Fruit fly (Drosophila melanogaster) whole organism: ENCODE data around the gene CG43391.

Experiments used
- CG8478 ChIP-seq: fragments of >200 bp; optimal IDR thresholded peaks from 2 replicates; lab custom pipeline; 2018; ENCODE audit warnings: inconsistent platforms
- Dll ChIP-seq: fragments of >200 bp; optimal IDR thresholded peaks from 2 replicates; lab custom pipeline; 2017
- EcR ChIP-seq, 2 experiments: fragments of >200 bp; optimal IDR thresholded peaks; 2 replicates each; lab custom pipeline; 2017; ENCODE audit warnings: missing biosample characterization in 2 of 2, missing genetic modification characterization in 2 of 2, missing genetic modification reagents in 2 of 2
- pan ChIP-seq: fragments of >200 bp; optimal IDR thresholded peaks from 2 replicates; lab custom pipeline; 2017
- psq ChIP-seq: fragments of >200 bp; optimal IDR thresholded peaks from 2 replicates; lab custom pipeline; 2017
- usp ChIP-seq: fragments of >200 bp; optimal IDR thresholded peaks from 2 replicates; lab custom pipeline; 2017; ENCODE audit warnings: missing biosample characterization, missing genetic modification characterization, mixed read lengths

Gene CG43391

dm6 chr3L:11580919-11581318 lies at the start of gene CG43391:
TSS of gene CG43391 (minus strand) at chr3L:11581019.
- TF ChIP-seq EcR (GFP tag; optimal IDR thresholded peaks at IDR 0.05; lab: Kevin White, UChicago), result no peak
- no peak for TF ChIP-seq Dll (lab: Kevin White, UChicago)
- no peak for TF ChIP-seq psq (lab: Kevin White, UChicago)
- no peak for TF ChIP-seq usp (GFP tag; lab: Kevin White, UChicago)
- TF ChIP-seq pan, result no peak
- TF ChIP-seq CG8478 (lab: Kevin White, UChicago), result no peak

DNA sequence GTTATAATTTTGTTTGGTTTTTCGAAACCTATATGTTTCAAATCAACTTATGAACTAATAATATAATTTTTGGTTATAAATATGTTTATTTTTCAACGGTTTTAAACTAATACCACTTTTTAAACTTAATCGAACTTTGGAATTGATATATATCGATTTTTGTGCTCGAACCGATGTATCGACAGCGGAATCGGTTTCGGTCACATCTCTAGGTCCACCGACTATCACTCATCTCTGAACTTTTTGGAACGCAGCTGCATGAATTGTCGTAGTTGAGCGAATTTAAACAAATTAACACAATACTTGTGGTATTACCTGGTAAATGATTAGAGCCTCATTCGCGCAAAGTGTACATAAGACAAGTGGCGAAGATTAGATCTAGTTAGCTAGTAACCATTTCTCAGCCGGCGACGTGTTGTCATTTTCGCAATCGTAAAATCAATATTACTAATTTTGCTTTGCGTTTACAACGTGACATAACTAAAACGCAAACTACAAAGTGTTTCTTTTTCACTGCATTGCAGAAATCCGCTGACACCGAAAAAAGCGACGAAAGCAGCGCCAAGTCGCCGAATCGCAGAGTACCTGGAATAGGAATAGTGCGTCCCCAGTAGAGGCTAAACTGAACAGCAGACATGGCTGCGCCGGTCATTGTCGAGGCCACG lies 47.1 kb upstream of the CG43391 start, which contains the start of gene Apt1:
Gene Apt1 (plus strand): TSS at position 219 of the 665 bp plus-strand sequence.
- TF ChIP-seq Dll (lab: Kevin White, UChicago) (no peak), EcR (GFP tag; optimal IDR thresholded peaks at IDR 0.05; lab: Kevin White, UChicago) (no peak), pan (no peak), usp (GFP tag; lab: Kevin White, UChicago) (no peak), psq (lab: Kevin White, UChicago) (no peak), CG8478 (lab: Kevin White, UChicago) (no peak)

DNA sequence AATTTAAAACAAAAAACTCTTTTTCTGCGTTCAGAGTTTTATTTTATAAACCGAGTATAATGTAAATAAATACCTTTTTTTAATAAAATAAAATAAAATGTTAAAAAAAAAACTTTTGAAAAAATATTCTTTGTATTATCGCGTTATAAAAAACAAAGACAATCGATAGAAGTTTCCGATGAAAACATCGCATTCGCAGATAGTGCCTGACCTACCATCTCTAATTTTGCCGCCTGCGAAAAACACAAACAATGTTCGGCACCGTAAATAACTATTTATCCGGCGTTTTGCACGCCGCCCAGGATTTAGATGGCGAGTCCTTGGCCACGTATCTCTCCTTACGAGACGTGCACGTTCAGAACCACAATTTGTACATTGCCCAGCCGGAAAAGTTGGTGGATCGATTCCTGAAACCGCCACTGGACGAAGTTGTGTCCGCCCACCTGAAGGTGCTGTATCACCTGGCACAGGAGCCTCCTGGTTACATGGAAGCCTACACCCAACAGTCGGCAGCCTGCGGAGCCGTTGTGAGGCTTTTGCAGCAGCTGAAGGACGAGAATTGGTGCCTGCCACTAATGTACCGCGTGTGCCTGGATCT lies 45.5 kb upstream of the CG43391 start, which contains the start of gene PCID2:
Gene PCID2 (plus strand): TSS at position 213 of the 598 bp plus-strand sequence.
- TF ChIP-seq Dll (lab: Kevin White, UChicago) (no peak), CG8478 (lab: Kevin White, UChicago) (no peak), pan (no peak), usp (GFP tag; lab: Kevin White, UChicago) (no peak), psq (lab: Kevin White, UChicago) (no peak), EcR (GFP tag; optimal IDR thresholded peaks at IDR 0.05; lab: Kevin White, UChicago) (no peak)

DNA sequence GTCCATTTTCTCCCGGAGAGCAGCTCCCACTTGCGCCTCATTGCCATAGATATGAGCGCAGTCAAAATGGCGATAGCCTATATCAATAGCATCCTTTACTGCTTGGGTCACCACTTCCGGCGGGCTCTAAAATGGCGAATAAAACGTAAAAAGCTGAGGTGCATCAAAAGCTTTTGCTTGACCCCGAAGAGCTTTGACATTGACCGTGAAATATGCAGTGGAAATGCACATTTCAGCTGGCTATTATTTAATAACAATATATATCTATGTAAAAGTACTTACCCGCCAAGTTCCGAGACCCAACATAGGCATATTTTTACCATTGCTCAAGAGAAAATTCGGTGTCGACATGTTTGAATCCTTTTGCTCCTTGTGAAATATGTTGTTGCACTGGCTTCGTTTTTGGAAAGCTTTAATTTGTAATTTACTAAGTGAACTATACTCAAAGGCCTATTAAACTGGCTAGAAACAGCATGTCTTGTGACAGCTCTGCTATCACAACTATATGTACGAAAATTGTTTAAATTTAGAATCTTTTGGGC lies 44.9 kb upstream of the CG43391 start, which contains the start of gene CG6083:
Gene CG6083 (minus strand): TSS at position 492 of the 542 bp plus-strand sequence.
- TF ChIP-seq psq (lab: Kevin White, UChicago) (no peak), pan (no peak), usp (GFP tag; lab: Kevin White, UChicago) (no peak), Dll (lab: Kevin White, UChicago) (no peak), EcR (GFP tag; optimal IDR thresholded peaks at IDR 0.05; lab: Kevin White, UChicago) (no peak), CG8478 (lab: Kevin White, UChicago) (no peak)

DNA sequence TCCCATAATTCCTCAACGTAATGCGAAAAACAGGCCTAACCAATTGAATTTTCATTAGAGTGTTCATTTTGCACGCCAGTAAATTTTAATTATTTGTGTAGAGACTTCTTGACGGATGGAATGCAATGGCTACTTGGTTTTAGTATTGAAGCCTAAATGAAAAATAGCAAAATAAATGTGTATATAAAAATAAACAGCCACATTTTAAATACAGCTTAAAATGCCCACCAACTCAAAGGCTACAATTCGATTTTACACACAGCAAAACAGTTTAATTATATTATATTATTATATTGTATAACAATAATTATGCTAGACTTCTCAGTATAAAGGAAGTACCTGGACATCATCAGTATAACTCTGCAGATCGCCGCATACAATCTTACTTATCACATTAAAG lies 43.5 kb upstream of the CG43391 start, which contains the start of gene Akr1B:
Gene Akr1B (minus strand): TSS at position 101 of the 400 bp plus-strand sequence.
- TF ChIP-seq usp (GFP tag; lab: Kevin White, UChicago), result no peak
- TF ChIP-seq Dll (lab: Kevin White, UChicago), result no peak
- TF ChIP-seq EcR (GFP tag; optimal IDR thresholded peaks at IDR 0.05; lab: Kevin White, UChicago), result no peak
- no peak for TF ChIP-seq CG8478 (lab: Kevin White, UChicago)
- TF ChIP-seq psq (lab: Kevin White, UChicago), result no peak
- no peak for TF ChIP-seq pan

dm6 chr3L:11623245-11623883 lies 42.5 kb upstream of the CG43391 start:
- TF ChIP-seq usp (GFP tag; lab: Kevin White, UChicago) (no peak), pan (no peak), EcR (GFP tag; optimal IDR thresholded peaks at IDR 0.05; lab: Kevin White, UChicago) (no peak), Dll (lab: Kevin White, UChicago) (no peak), psq (lab: Kevin White, UChicago) (no peak), CG8478 (lab: Kevin White, UChicago) (no peak)

DNA sequence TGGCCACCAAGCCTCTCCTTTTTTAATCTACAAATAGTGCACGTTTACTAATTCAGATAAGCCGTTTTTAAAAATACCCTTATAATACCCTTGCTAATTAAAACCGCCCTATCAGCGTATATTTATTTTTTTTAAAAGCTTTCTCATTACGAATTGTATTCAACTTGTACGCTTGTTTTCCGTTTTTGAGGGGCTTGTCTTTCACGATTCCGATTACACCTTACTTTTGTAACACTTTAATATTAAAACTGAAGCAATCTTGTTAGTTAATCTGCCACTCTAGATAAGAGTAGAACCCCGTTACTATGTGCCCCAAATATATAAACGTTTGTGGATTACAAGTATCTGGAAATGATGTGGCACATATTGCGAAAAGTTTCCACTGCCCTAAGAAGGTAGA lies 41.9 kb upstream of the CG43391 start:
- no peak for TF ChIP-seq EcR (GFP tag; optimal IDR thresholded peaks at IDR 0.05; lab: Kevin White, UChicago)
- TF ChIP-seq pan, result no peak
- TF ChIP-seq CG8478 (lab: Kevin White, UChicago), result no peak
- no peak for TF ChIP-seq psq (lab: Kevin White, UChicago)
- TF ChIP-seq usp (GFP tag; lab: Kevin White, UChicago), result no peak
- no peak for TF ChIP-seq Dll (lab: Kevin White, UChicago)

DNA sequence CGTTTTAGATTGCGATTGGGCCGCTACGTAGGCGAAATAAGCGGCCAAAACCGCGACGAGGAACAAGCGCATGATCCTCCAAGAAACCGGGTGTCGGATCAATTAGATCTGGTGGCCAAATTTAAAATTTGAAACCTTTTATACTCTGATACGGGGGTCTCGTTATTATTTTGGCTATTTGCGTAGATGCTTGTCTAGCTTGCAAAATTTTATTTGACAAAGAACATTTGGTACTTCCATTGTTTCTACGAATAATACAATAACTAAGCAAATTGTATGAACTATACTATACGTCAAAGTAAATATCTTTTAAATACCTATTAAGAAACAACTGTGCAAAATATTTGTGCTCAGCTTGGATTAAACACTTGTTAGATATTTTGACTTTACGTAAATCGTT lies 39.2 kb upstream of the CG43391 start, which contains the start of gene Muc68Ca:
Gene Muc68Ca (minus strand): TSS at position 101 of the 400 bp plus-strand sequence.
- TF ChIP-seq Dll (lab: Kevin White, UChicago), result no peak
- TF ChIP-seq usp (GFP tag; lab: Kevin White, UChicago), result no peak
- no peak for TF ChIP-seq psq (lab: Kevin White, UChicago)
- TF ChIP-seq EcR (GFP tag; optimal IDR thresholded peaks at IDR 0.05; lab: Kevin White, UChicago), result no peak
- no peak for TF ChIP-seq pan
- no peak for TF ChIP-seq CG8478 (lab: Kevin White, UChicago)

dm6 chr3L:11609835-11610234 lies 29.0 kb upstream of the CG43391 start, which contains the start of gene CG42832:
TSS of gene CG42832 (plus strand) at chr3L:11610135.
- no peak for TF ChIP-seq EcR (GFP tag; optimal IDR thresholded peaks at IDR 0.05; lab: Kevin White, UChicago)
- TF ChIP-seq pan, result no peak
- no peak for TF ChIP-seq Dll (lab: Kevin White, UChicago)
- TF ChIP-seq CG8478 (lab: Kevin White, UChicago), result no peak
- no peak for TF ChIP-seq psq (lab: Kevin White, UChicago)
- no peak for TF ChIP-seq usp (GFP tag; lab: Kevin White, UChicago)

DNA sequence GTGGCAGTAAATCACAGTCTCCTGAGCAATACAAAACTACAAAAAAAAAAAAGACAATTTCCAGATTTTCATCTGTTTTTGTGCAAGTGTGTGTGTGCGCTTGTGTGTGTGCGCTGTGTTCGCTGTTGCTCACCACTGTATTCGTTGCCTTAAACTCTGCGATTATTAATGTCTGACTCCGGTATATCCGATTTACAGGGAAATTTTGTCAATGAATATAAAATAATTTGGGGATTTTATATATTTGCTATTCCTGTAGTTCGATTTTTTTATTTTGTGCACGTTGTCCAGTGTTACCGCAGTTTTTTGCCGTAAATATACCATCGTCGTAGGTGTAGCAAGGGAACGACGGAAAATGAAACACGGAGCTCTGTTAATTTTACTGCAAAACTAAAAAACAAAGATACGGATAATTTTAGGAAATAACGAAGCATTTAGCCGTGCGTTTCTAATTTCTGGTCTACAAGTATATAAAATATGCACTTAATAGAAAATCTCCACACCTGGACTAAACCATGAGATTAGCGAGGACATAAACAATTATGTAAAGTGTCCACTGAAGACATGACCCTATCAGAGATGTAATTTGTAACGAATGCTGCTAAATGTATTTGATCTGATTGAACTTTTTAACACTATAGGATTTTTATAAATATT lies 28.5 kb upstream of the CG43391 start, which contains the start of gene Duba:
Gene Duba (minus strand): TSS at position 313 of the 657 bp plus-strand sequence.
- no peak for TF ChIP-seq Dll (lab: Kevin White, UChicago)
- no peak for TF ChIP-seq psq (lab: Kevin White, UChicago)
- TF ChIP-seq pan, result no peak
- no peak for TF ChIP-seq EcR (GFP tag; optimal IDR thresholded peaks at IDR 0.05; lab: Kevin White, UChicago)
- TF ChIP-seq CG8478 (lab: Kevin White, UChicago), result no peak
- TF ChIP-seq usp (GFP tag; lab: Kevin White, UChicago), result no peak
